Worm (Caenorhabditis elegans) whole organism, young adult: ENCODE data around the gene ZK546.2.
"Not testable (repeated sequence)": the region's sequence is repeated elsewhere in the genome, so short reads cannot be mapped to it uniquely, and the experiment has no call there.

ENCODE experiments used
- B0261.1 ChIP-seq: sonication (generic microtip); optimal IDR thresholded peaks from 2 replicates; lab custom pipeline; 2016; ENCODE audit warnings: mild to moderate bottlenecking, missing genetic modification characterization, moderate library complexity, missing compliant biosample characterization
- C06A6.2 ChIP-seq: fragments of 200-800 bp; sonication (Bioruptor generic); conservative IDR thresholded peaks from 2 replicates; pipeline ENCODE4 v1.3.6; 2022; ENCODE audit warnings: missing genetic modification characterization, missing compliant biosample characterization
- C17E4.6 ChIP-seq: fragments of 200-800 bp; sonication (Bioruptor generic); IDR thresholded peaks from 2 replicates; pipeline ENCODE4 v1.3.6; 2022; ENCODE audit warnings: missing genetic modification reagents, missing genetic modification characterization, missing compliant biosample characterization
- D2030.7 ChIP-seq: fragments of 200-800 bp; sonication (Bioruptor generic); IDR thresholded peaks from 2 replicates; pipeline ENCODE4 v1.3.6; 2022; ENCODE audit warnings: missing genetic modification reagents, missing genetic modification characterization, missing compliant biosample characterization
- F23B12.7 ChIP-seq: sonication (generic microtip); optimal IDR thresholded peaks from 2 replicates; lab custom pipeline; 2017; ENCODE audit warnings: missing genetic modification characterization, mild to moderate bottlenecking, missing compliant biosample characterization, antibody characterized with exemption, moderate library complexity; ENCODE audit not compliant: insufficient read depth
- F39B2.1 ChIP-seq: fragments of 200-800 bp; sonication (Bioruptor generic); IDR thresholded peaks from 2 replicates; pipeline ENCODE4 v1.3.6; 2022; ENCODE audit warnings: missing genetic modification reagents, missing genetic modification characterization, missing compliant biosample characterization
- F49E8.2 ChIP-seq: sonication (generic microtip); optimal IDR thresholded peaks from 3 replicates; lab custom pipeline; 2017; ENCODE audit warnings: missing genetic modification characterization, mild to moderate bottlenecking, missing compliant biosample characterization, antibody characterized with exemption, moderate library complexity; ENCODE audit not compliant: insufficient read depth
- K11D2.4 ChIP-seq: fragments of 200-800 bp; sonication (Bioruptor generic); IDR thresholded peaks from 2 replicates; pipeline ENCODE4 v1.3.6; 2022; ENCODE audit warnings: missing genetic modification reagents, missing genetic modification characterization, missing compliant biosample characterization
- Y53G8AR.9 ChIP-seq: fragments of 200-800 bp; sonication (Bioruptor generic); conservative IDR thresholded peaks from 2 replicates; pipeline ENCODE4 v1.3.6; 2022; ENCODE audit warnings: missing genetic modification reagents, missing genetic modification characterization, missing compliant biosample characterization
- Y79H2A.3 ChIP-seq: fragments of 200-800 bp; sonication (Bioruptor generic); conservative IDR thresholded peaks from 2 replicates; pipeline ENCODE4 v1.3.6; 2022; ENCODE audit warnings: missing genetic modification reagents, missing genetic modification characterization, missing compliant biosample characterization
- akir-1 ChIP-seq: fragments of 200-800 bp; sonication (Bioruptor generic); optimal IDR thresholded peaks from 2 replicates; lab custom pipeline; 2018; ENCODE audit warnings: mild to moderate bottlenecking, missing genetic modification characterization, moderate library complexity, missing compliant biosample characterization
- aptf-3 ChIP-seq: fragments of 200-800 bp; sonication (Bioruptor generic); IDR thresholded peaks from 2 replicates; pipeline ENCODE4 v1.3.6; 2022; ENCODE audit warnings: missing genetic modification characterization, missing compliant biosample characterization
- atf-7 ChIP-seq: sonication (generic microtip); optimal IDR thresholded peaks from 2 replicates; lab custom pipeline; 2017; ENCODE audit warnings: mild to moderate bottlenecking, missing genetic modification characterization, missing compliant biosample characterization
- attf-3 ChIP-seq: fragments of 200-800 bp; sonication (Bioruptor generic); conservative IDR thresholded peaks from 2 replicates; pipeline ENCODE4 v1.3.6; 2022; ENCODE audit warnings: missing genetic modification reagents, missing genetic modification characterization, missing compliant biosample characterization
- attf-5 ChIP-seq: fragments of 200-800 bp; sonication (Bioruptor generic); optimal IDR thresholded peaks from 2 replicates; lab custom pipeline; 2018; ENCODE audit warnings: mild to moderate bottlenecking, missing genetic modification characterization, missing compliant biosample characterization
- cebp-2 ChIP-seq: fragments of 200-800 bp; sonication (Bioruptor generic); IDR thresholded peaks from 2 replicates; pipeline ENCODE4 v1.3.6; 2022; ENCODE audit warnings: missing genetic modification characterization, missing compliant biosample characterization
- ceh-79 ChIP-seq: sonication (generic microtip); optimal IDR thresholded peaks from 2 replicates; lab custom pipeline; 2017; ENCODE audit warnings: mild to moderate bottlenecking, missing genetic modification characterization, missing compliant biosample characterization
- ceh-91 ChIP-seq: fragments of 200-800 bp; sonication (Bioruptor generic); IDR thresholded peaks from 2 replicates; pipeline ENCODE4 v1.3.6; 2022; ENCODE audit warnings: missing genetic modification reagents, missing genetic modification characterization, missing compliant biosample characterization
- dox-1 ChIP-seq: fragments of 200-800 bp; sonication (Bioruptor generic); IDR thresholded peaks from 2 replicates; pipeline ENCODE4 v1.3.6; 2022; ENCODE audit warnings: missing genetic modification reagents, missing genetic modification characterization, missing compliant biosample characterization
- egrh-3 ChIP-seq: fragments of 200-800 bp; sonication (Bioruptor generic); IDR thresholded peaks from 2 replicates; pipeline ENCODE4 v1.3.6; 2022; ENCODE audit warnings: missing genetic modification reagents, missing genetic modification characterization, missing compliant biosample characterization
- gei-17 ChIP-seq: fragments of 200-800 bp; sonication (Bioruptor generic); optimal IDR thresholded peaks from 2 replicates; lab custom pipeline; 2018; ENCODE audit warnings: mild to moderate bottlenecking, missing genetic modification characterization, missing compliant biosample characterization
- hsf-1 ChIP-seq: fragments of 200-800 bp; sonication (Bioruptor generic); IDR thresholded peaks from 2 replicates; pipeline ENCODE4 v1.3.6; 2022; ENCODE audit warnings: missing genetic modification reagents, missing genetic modification characterization, missing compliant biosample characterization
- let-526 ChIP-seq: fragments of 200-800 bp; sonication (Bioruptor generic); IDR thresholded peaks from 2 replicates; pipeline ENCODE4 v1.3.6; 2022; ENCODE audit warnings: missing genetic modification reagents, missing genetic modification characterization, missing compliant biosample characterization
- lin-26 ChIP-seq: fragments of 200-800 bp; sonication (Bioruptor generic); IDR thresholded peaks from 2 replicates; pipeline ENCODE4 v1.3.6; 2022; ENCODE audit warnings: missing genetic modification reagents, missing genetic modification characterization, missing compliant biosample characterization
- lin-40 ChIP-seq: sonication (generic microtip); optimal IDR thresholded peaks from 2 replicates; lab custom pipeline; 2016; ENCODE audit warnings: missing genetic modification characterization, mild to moderate bottlenecking, missing compliant biosample characterization, missing genotype, missing genetic modification reagents
- lsl-1 ChIP-seq: fragments of 200-800 bp; sonication (Bioruptor generic); optimal IDR thresholded peaks from 2 replicates; lab custom pipeline; 2018; ENCODE audit warnings: mild to moderate bottlenecking, missing genetic modification characterization, moderate library complexity, missing compliant biosample characterization
- madf-3 ChIP-seq: fragments of 200-800 bp; sonication (Bioruptor generic); IDR thresholded peaks from 2 replicates; pipeline ENCODE4 v1.3.6; 2022; ENCODE audit warnings: missing genetic modification reagents, missing genetic modification characterization, missing compliant biosample characterization
- madf-8 ChIP-seq: fragments of 200-800 bp; sonication (Bioruptor generic); conservative IDR thresholded peaks from 2 replicates; pipeline ENCODE4 v1.3.6; 2022; ENCODE audit warnings: missing genetic modification reagents, missing genetic modification characterization, missing compliant biosample characterization
- mxl-1 ChIP-seq: sonication (generic microtip); optimal IDR thresholded peaks from 2 replicates; lab custom pipeline; 2016; ENCODE audit warnings: missing genetic modification characterization, missing compliant biosample characterization
- nfya-2 ChIP-seq: fragments of 200-800 bp; sonication (Bioruptor generic); IDR thresholded peaks from 2 replicates; pipeline ENCODE4 v1.3.6; 2022; ENCODE audit warnings: missing genetic modification reagents, missing genetic modification characterization, missing compliant biosample characterization
- nhr-179 ChIP-seq: sonication (generic microtip); optimal IDR thresholded peaks from 2 replicates; lab custom pipeline; 2016; ENCODE audit warnings: mild to moderate bottlenecking, missing genetic modification characterization, missing compliant biosample characterization
- nhr-27 ChIP-seq: fragments of 200-800 bp; sonication (Bioruptor generic); optimal IDR thresholded peaks from 2 replicates; lab custom pipeline; 2018; ENCODE audit warnings: mild to moderate bottlenecking, missing genetic modification characterization, moderate library complexity, missing compliant biosample characterization
- pha-4 ChIP-seq: fragments of 150-350 bp; sonication (generic microtip); optimal IDR thresholded peaks from 2 replicates; lab custom pipeline; 2014; ENCODE audit warnings: missing biosample characterization, missing genetic modification reagents, missing genetic modification characterization
- sdz-38 ChIP-seq: sonication (generic microtip); optimal IDR thresholded peaks from 2 replicates; lab custom pipeline; 2016; ENCODE audit warnings: missing genotype, missing genetic modification characterization, missing compliant biosample characterization
- sea-2 ChIP-seq: fragments of 200-800 bp; sonication (Bioruptor generic); IDR thresholded peaks from 2 replicates; pipeline ENCODE4 v1.3.6; 2022; ENCODE audit warnings: missing genetic modification characterization, missing compliant biosample characterization
- snpc-1.1 ChIP-seq: sonication (generic microtip); optimal IDR thresholded peaks from 2 replicates; lab custom pipeline; 2017; ENCODE audit warnings: missing genetic modification characterization, mild to moderate bottlenecking, missing compliant biosample characterization, antibody characterized with exemption, moderate library complexity, missing genotype, missing genetic modification reagents; ENCODE audit not compliant: insufficient read depth
- snpc-1.3 ChIP-seq: sonication (generic microtip); optimal IDR thresholded peaks from 2 replicates; lab custom pipeline; 2017; ENCODE audit warnings: missing genetic modification characterization, mild to moderate bottlenecking, missing compliant biosample characterization, antibody characterized with exemption, moderate library complexity, missing genotype, missing genetic modification reagents; ENCODE audit not compliant: insufficient read depth
- snpc-4 ChIP-seq, 5 experiments: fragments of 150-350 bp in 1 of 5; sonication (generic microtip) in 4 of 5; optimal IDR thresholded peaks; 2 replicates each; lab custom pipeline; 2014 to 2018; ENCODE audit warnings: missing genetic modification characterization in 5 of 5, missing biosample characterization in 3 of 5, antibody characterized with exemption in 2 of 5, mild to moderate bottlenecking in 2 of 5, missing compliant biosample characterization in 2 of 5, missing genotype in 2 of 5, moderate library complexity in 2 of 5, missing genetic modification reagents in 1 of 5
- unc-130 ChIP-seq: sonication (generic microtip); optimal IDR thresholded peaks from 2 replicates; lab custom pipeline; 2016; ENCODE audit warnings: missing genetic modification reagents, missing genetic modification characterization, missing compliant biosample characterization
- unc-62 ChIP-seq: fragments of 150-350 bp; optimal IDR thresholded peaks from 2 replicates; lab custom pipeline; 2014; ENCODE audit warnings: missing biosample characterization, missing genetic modification reagents, missing genetic modification characterization
- zim-3 ChIP-seq: sonication (generic microtip); optimal IDR thresholded peaks from 2 replicates; lab custom pipeline; 2017; ENCODE audit warnings: mild to moderate bottlenecking, missing genetic modification characterization, moderate library complexity, missing compliant biosample characterization
- ztf-3 ChIP-seq: fragments of 200-800 bp; sonication (Bioruptor generic); optimal IDR thresholded peaks from 2 replicates; lab custom pipeline; 2018; ENCODE audit warnings: mild to moderate bottlenecking, missing genetic modification characterization, missing compliant biosample characterization
- ztf-6 ChIP-seq: fragments of 200-800 bp; sonication (Bioruptor generic); IDR thresholded peaks from 2 replicates; pipeline ENCODE4 v1.3.6; 2022; ENCODE audit warnings: missing genetic modification reagents, missing genetic modification characterization, missing compliant biosample characterization

The ZK546.2 gene

DNA sequence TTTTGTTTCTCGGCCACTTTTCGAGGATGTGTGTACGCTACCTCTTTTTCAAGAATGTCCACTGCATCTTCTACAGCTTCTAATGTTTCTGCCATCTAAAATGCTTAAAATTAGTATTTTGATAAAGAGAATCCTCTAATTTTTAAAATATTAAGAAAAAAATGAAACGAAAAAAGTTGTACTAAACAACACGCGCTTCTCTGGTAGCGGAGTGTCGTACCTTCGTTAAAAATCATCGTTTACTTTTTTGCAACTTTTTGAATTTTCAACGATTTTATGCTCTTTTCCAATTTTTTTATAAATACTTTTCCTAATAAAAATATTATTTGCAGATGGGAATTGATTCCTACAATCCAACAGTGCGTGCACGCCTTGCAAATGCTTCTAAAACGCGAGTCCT, at the start of gene ZK546.2, which contains the start of gene gldi-11:
TSS of gene ZK546.2 (plus strand) at position 333 of the 400 bp plus-strand sequence.
TSS of gene gldi-11 (minus strand) at position 95 of the 400 bp plus-strand sequence.
- TF ChIP-seq attf-3 (GFP tag; lab: Robert Waterston, UW) (peak; percentile 82), lin-40 (tag; lab: Kevin White, UChicago) (no peak)

DNA sequence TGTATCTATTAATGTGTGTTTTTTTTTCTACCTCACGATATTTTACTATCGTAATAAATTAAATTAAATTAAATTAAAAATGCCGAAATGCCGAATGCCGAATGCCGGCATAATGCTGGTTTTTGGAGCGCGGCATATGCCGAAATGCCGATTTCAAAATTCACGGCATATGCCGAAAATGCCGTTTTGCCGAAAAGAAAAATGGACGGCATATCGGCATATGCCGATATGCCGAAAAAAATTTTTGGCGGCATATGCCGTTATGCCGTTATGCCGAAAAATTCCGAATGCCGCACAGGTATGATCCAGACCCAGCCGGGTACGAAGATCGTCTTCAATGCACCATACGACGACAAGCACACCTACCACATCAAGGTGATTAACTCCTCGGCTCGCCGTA, 47.3 kb upstream of the ZK546.2 start, which contains the start of gene msp-32:
TSS of gene msp-32 (plus strand) at position 301 of the 400 bp plus-strand sequence.
- not testable (repeated sequence) for TF ChIP-seq dox-1; C06A6.2 (GFP tag; lab: Robert Waterston, UW); lsl-1 (GFP tag; lab: Kevin White, UChicago)

DNA sequence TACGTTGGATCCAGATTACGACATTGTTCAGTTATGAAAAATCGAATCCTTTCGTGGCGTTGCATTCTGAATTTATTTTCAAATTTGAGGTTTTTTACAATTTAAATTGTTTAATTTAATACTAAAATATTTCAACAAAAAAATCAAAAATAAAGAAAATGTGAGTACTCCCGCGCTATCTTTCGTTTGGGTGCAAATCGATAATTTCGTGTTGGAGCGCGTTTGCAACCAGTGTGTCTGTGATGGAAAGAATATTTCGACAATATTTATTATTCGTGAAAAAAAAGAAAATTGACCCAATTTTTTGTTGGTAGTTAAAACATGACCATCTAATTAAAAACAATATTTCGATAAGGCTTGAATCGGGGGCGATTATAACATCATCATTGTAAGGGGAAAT, 43.8 kb upstream of the ZK546.2 start, which contains the start of gene R05F9.9:
TSS of gene R05F9.9 (minus strand) at position 66 of the 400 bp plus-strand sequence.
- TF ChIP-seq F49E8.2 (tag; lab: Kevin White, UChicago) = no peak
- no peak for TF ChIP-seq nhr-27 (tag; lab: Kevin White, UChicago)
- TF ChIP-seq D2030.7 = no peak
- peak; percentile 8 for TF ChIP-seq snpc-1.3 (tag; lab: Kevin White, UChicago)
- no peak for TF ChIP-seq C17E4.6
- no peak for TF ChIP-seq lin-26
- TF ChIP-seq lin-40 (tag; lab: Kevin White, UChicago) = peak; percentile 8
- peak; percentile 28 for TF ChIP-seq gei-17 (GFP tag; lab: Kevin White, UChicago)
- no peak for TF ChIP-seq cebp-2 (GFP tag; lab: Robert Waterston, UW)
- TF ChIP-seq unc-130 (GFP tag; lab: Kevin White, UChicago) = no peak
- peak; percentile 86 for TF ChIP-seq Y53G8AR.9 (GFP tag; lab: Robert Waterston, UW)
- TF ChIP-seq snpc-4 (GFP tag; optimal IDR thresholded peaks at IDR 0.05; lab: Kevin White, UChicago) = no peak
- TF ChIP-seq snpc-4 (tag; optimal IDR thresholded peaks at IDR 0.05; lab: Kevin White, UChicago) = peak in 2 of 4 experiments; percentile 23 to 50
- TF ChIP-seq F39B2.1 (GFP tag; lab: Robert Waterston, UW) = 0 out of 2 replicates have a peak, but pooled peaks have one; percentile 15
- TF ChIP-seq nfya-2 (GFP tag; lab: Robert Waterston, UW) = no peak
- TF ChIP-seq B0261.1 = no peak
- TF ChIP-seq K11D2.4 = no peak
- no peak for TF ChIP-seq ztf-3 (GFP tag; lab: Kevin White, UChicago)
- no peak for TF ChIP-seq sdz-38 (tag; lab: Kevin White, UChicago)
- peak; percentile 12 for TF ChIP-seq ceh-79 (tag; lab: Kevin White, UChicago)
- TF ChIP-seq ztf-6 = no peak
- no peak for TF ChIP-seq let-526 (GFP tag; lab: Robert Waterston, UW)
- peak; percentile 55 for TF ChIP-seq F23B12.7 (tag; lab: Kevin White, UChicago)
- peak; percentile 27 for TF ChIP-seq mxl-1 (tag; lab: Kevin White, UChicago)
- peak; percentile 31 for TF ChIP-seq attf-5 (GFP tag; lab: Kevin White, UChicago)
- no peak for TF ChIP-seq Y79H2A.3 (GFP tag; lab: Robert Waterston, UW)
- peak; percentile 66 for TF ChIP-seq hsf-1
- TF ChIP-seq atf-7 = peak; percentile 46
- no peak for TF ChIP-seq snpc-1.1 (tag; lab: Kevin White, UChicago)
- no peak for TF ChIP-seq madf-8 (GFP tag; lab: Robert Waterston, UW)
- TF ChIP-seq sea-2 = no peak
- TF ChIP-seq madf-3 (GFP tag; lab: Robert Waterston, UW) = 0 out of 2 replicates have a peak, but pooled peaks have one; percentile 1
- TF ChIP-seq zim-3 (tag; lab: Kevin White, UChicago) = no peak
- TF ChIP-seq unc-62 = no peak
- TF ChIP-seq akir-1 (GFP tag; lab: Kevin White, UChicago) = no peak
- TF ChIP-seq nhr-179 (tag; lab: Kevin White, UChicago) = no peak
- no peak for TF ChIP-seq aptf-3
- no peak for TF ChIP-seq ceh-91 (GFP tag; lab: Robert Waterston, UW)
- no peak for TF ChIP-seq egrh-3 (GFP tag; lab: Robert Waterston, UW)
- TF ChIP-seq pha-4 (tag; lab: Kevin White, UChicago) = no peak
